Fruit fly (Drosophila melanogaster) whole organism, embryonic: ENCODE results near the gene Rpn11.

Experiments used
- Abd-B ChIP-seq: fragments of 200-800 bp; sonication (Bioruptor generic); optimal IDR thresholded peaks from 2 replicates; lab custom pipeline; 2018; ENCODE audit warnings: missing biosample characterization, mild to moderate bottlenecking, missing genetic modification characterization, moderate library complexity
- Ada2b ChIP-seq: fragments of 200-800 bp; sonication (Bioruptor generic); IDR thresholded peaks from 2 replicates; pipeline ENCODE4 v1.3.6; 2022; ENCODE audit warnings: missing biosample characterization, missing genetic modification characterization
- Atf-2 ChIP-seq: fragments of 200-800 bp; sonication (Bioruptor generic); optimal IDR thresholded peaks from 2 replicates; lab custom pipeline; 2016; ENCODE audit warnings: missing biosample characterization, missing genetic modification characterization
- Atf6 ChIP-seq: fragments of 200-800 bp; sonication (Bioruptor generic); IDR thresholded peaks from 2 replicates; pipeline ENCODE4 v1.3.6; 2022; ENCODE audit warnings: missing biosample characterization, missing genetic modification characterization
- CG12219 ChIP-seq: fragments of 200-800 bp; sonication (Bioruptor generic); optimal IDR thresholded peaks from 3 replicates; lab custom pipeline; 2018; ENCODE audit warnings: missing biosample characterization, mild to moderate bottlenecking, missing genetic modification characterization
- CG12299 ChIP-seq: fragments of 200-800 bp; sonication (Bioruptor generic); optimal IDR thresholded peaks from 2 replicates; lab custom pipeline; 2018; ENCODE audit warnings: missing biosample characterization, mild to moderate bottlenecking, missing genetic modification characterization
- CG1233 ChIP-seq: fragments of 200-800 bp; sonication (Bioruptor generic); optimal IDR thresholded peaks from 4 replicates; lab custom pipeline; 2018; ENCODE audit warnings: missing biosample characterization, mild to moderate bottlenecking, missing genetic modification characterization
- CG14050 ChIP-seq: fragments of 200-800 bp; sonication (Bioruptor generic); IDR thresholded peaks from 3 replicates; pipeline ENCODE4 v1.3.6; 2022; ENCODE audit warnings: missing biosample characterization, missing genetic modification characterization
- CG14965 ChIP-seq: fragments of 200-800 bp; sonication (Bioruptor generic); optimal IDR thresholded peaks from 2 replicates; lab custom pipeline; 2016; ENCODE audit warnings: missing biosample characterization, missing genetic modification characterization, borderline replicate concordance
- CG17802 ChIP-seq: fragments of 200-800 bp; sonication (Bioruptor generic); optimal IDR thresholded peaks from 2 replicates; lab custom pipeline; 2018; ENCODE audit warnings: missing biosample characterization, mild to moderate bottlenecking, missing genetic modification characterization, moderate library complexity
- CG2202 ChIP-seq: fragments of 200-800 bp; sonication (Bioruptor generic); optimal IDR thresholded peaks from 2 replicates; lab custom pipeline; 2018; ENCODE audit warnings: missing biosample characterization, mild to moderate bottlenecking, missing genetic modification characterization
- CG30020 ChIP-seq: fragments of 200-800 bp; optimal IDR thresholded peaks from 2 replicates; lab custom pipeline; 2019; ENCODE audit warnings: missing biosample characterization, mild to moderate bottlenecking, missing genetic modification characterization, moderate library complexity
- CG31388 ChIP-seq: fragments of 200-800 bp; sonication (Bioruptor generic); optimal IDR thresholded peaks from 2 replicates; lab custom pipeline; 2016; ENCODE audit warnings: missing biosample characterization, missing genetic modification characterization
- CG3163 ChIP-seq: fragments of 200-800 bp; sonication (Bioruptor generic); optimal IDR thresholded peaks from 3 replicates; lab custom pipeline; 2016; ENCODE audit warnings: missing biosample characterization, missing genetic modification characterization
- CG34224 ChIP-seq: fragments of 200-800 bp; sonication (Bioruptor generic); IDR thresholded peaks from 3 replicates; pipeline ENCODE4 v1.3.6; 2022; ENCODE audit warnings: missing biosample characterization, missing genetic modification characterization; ENCODE audit not compliant: partially characterized antibody
- CG3726 ChIP-seq: fragments of 200-800 bp; sonication (Bioruptor generic); IDR thresholded peaks from 3 replicates; pipeline ENCODE4, ENCODE4 v1.3.6; 2022; ENCODE audit warnings: missing biosample characterization, missing genetic modification characterization
- CG5953 ChIP-seq: fragments of 200-800 bp; sonication (Bioruptor generic); IDR thresholded peaks from 2 replicates; pipeline ENCODE4 v1.3.6; 2022; ENCODE audit warnings: missing biosample characterization, missing genetic modification characterization
- CG6254 ChIP-seq: fragments of 200-800 bp; sonication (Bioruptor generic); optimal IDR thresholded peaks from 3 replicates; lab custom pipeline; 2017; ENCODE audit warnings: mild to moderate bottlenecking, missing biosample characterization, missing genetic modification reagents, missing genetic modification characterization
- CG7556 ChIP-seq: fragments of 200-800 bp; sonication (Bioruptor generic); optimal IDR thresholded peaks from 2 replicates; lab custom pipeline; 2017; ENCODE audit warnings: missing biosample characterization, mild to moderate bottlenecking, missing genetic modification characterization
- CG7928 ChIP-seq: fragments of 200-800 bp; sonication (Bioruptor generic); optimal IDR thresholded peaks from 2 replicates; lab custom pipeline; 2017; ENCODE audit warnings: missing biosample characterization, mild to moderate bottlenecking, missing genetic modification characterization
- CG8089 ChIP-seq: fragments of 200-800 bp; sonication (Bioruptor generic); optimal IDR thresholded peaks from 3 replicates; lab custom pipeline; 2016; ENCODE audit warnings: missing biosample characterization, missing genetic modification characterization
- Dek ChIP-seq: fragments of 200-800 bp; sonication (Bioruptor generic); optimal IDR thresholded peaks from 3 replicates; lab custom pipeline; 2019; ENCODE audit warnings: missing biosample characterization, mild to moderate bottlenecking, missing genetic modification characterization, moderate library complexity
- Dip3 ChIP-seq: fragments of 200-800 bp; sonication (Bioruptor generic); optimal IDR thresholded peaks from 3 replicates; lab custom pipeline; 2016; ENCODE audit warnings: missing biosample characterization, missing genetic modification characterization
- E2f1 ChIP-seq: fragments of 200-800 bp; sonication (Bioruptor generic); IDR thresholded peaks from 2 replicates; pipeline ENCODE4 v1.3.6; 2022; ENCODE audit warnings: missing biosample characterization, missing genetic modification characterization
- Ets65A ChIP-seq: fragments of 200-800 bp; sonication (Bioruptor generic); peaks from one replicate; lab custom pipeline; 2016; ENCODE audit warnings: missing biosample characterization, missing genetic modification characterization
- HLH3B ChIP-seq: fragments of 200-800 bp; sonication (Bioruptor generic); IDR thresholded peaks from 2 replicates; pipeline ENCODE4 v1.3.6; 2022; ENCODE audit warnings: missing biosample characterization, missing genetic modification characterization
- Hr3 ChIP-seq: fragments of 200-800 bp; sonication (Bioruptor generic); optimal IDR thresholded peaks from 3 replicates; lab custom pipeline; 2016; ENCODE audit warnings: missing biosample characterization, missing genetic modification characterization
- MBD-R2 ChIP-seq: fragments of 200-800 bp; sonication (Bioruptor generic); IDR thresholded peaks from 2 replicates; pipeline ENCODE4 v1.3.6; 2022; ENCODE audit warnings: missing biosample characterization, missing genetic modification characterization
- Side ChIP-seq: fragments of 200-800 bp; sonication (Bioruptor generic); optimal IDR thresholded peaks from 2 replicates; lab custom pipeline; 2016; ENCODE audit warnings: missing biosample characterization, missing genetic modification characterization
- Usf ChIP-seq: fragments of 200-800 bp; sonication (Bioruptor generic); optimal IDR thresholded peaks from 2 replicates; lab custom pipeline; 2017; ENCODE audit warnings: missing genotype, missing biosample characterization, missing genetic modification characterization
- bcd ChIP-seq: fragments of 200-800 bp; sonication (Bioruptor generic); optimal IDR thresholded peaks from 2 replicates; lab custom pipeline; 2017; ENCODE audit warnings: missing biosample characterization, mild to moderate bottlenecking, missing genetic modification characterization
- chm ChIP-seq: fragments of 200-800 bp; sonication (Bioruptor generic); IDR thresholded peaks from 2 replicates; pipeline ENCODE4 v1.3.6; 2022; ENCODE audit warnings: missing biosample characterization, missing genetic modification characterization
- dysf ChIP-seq: fragments of 200-800 bp; sonication (Bioruptor generic); IDR thresholded peaks from 3 replicates; pipeline ENCODE4 v1.3.6; 2022; ENCODE audit warnings: missing biosample characterization, missing genetic modification characterization
- emc ChIP-seq: fragments of 200-800 bp; sonication (Bioruptor generic); optimal IDR thresholded peaks from 2 replicates; lab custom pipeline; 2016; ENCODE audit warnings: missing biosample characterization, missing genetic modification characterization
- esg ChIP-seq: fragments of 200-800 bp; sonication (Bioruptor generic); conservative IDR thresholded peaks from 2 replicates; pipeline ENCODE4 v1.3.6; 2022; ENCODE audit warnings: missing biosample characterization, missing genetic modification characterization
- fd64A ChIP-seq: fragments of 200-800 bp; sonication (Bioruptor generic); optimal IDR thresholded peaks from 3 replicates; lab custom pipeline; 2018; ENCODE audit warnings: missing biosample characterization, mild to moderate bottlenecking, missing genetic modification characterization
- fru ChIP-seq: fragments of >200 bp; optimal IDR thresholded peaks from 2 replicates; lab custom pipeline; 2017
- gce ChIP-seq: fragments of 200-800 bp; sonication (Bioruptor generic); IDR thresholded peaks from 3 replicates; pipeline ENCODE4 v1.3.6; 2022; ENCODE audit warnings: missing biosample characterization, missing genetic modification characterization
- her ChIP-seq: fragments of 200-800 bp; sonication (Bioruptor generic); optimal IDR thresholded peaks from 2 replicates; lab custom pipeline; 2016; ENCODE audit warnings: missing biosample characterization, missing genetic modification characterization
- lola ChIP-seq, 3 experiments: fragments of >200 bp in 2 of 3; fragments of 200-800 bp in 1 of 3; sonication (Bioruptor generic) in 1 of 3; optimal IDR thresholded peaks; 2 replicates each; lab custom pipeline; 2017 to 2019; ENCODE audit warnings: missing biosample characterization in 3 of 3, missing genetic modification characterization in 3 of 3, mild to moderate bottlenecking in 1 of 3, moderate library complexity in 1 of 3
- luna ChIP-seq: fragments of 200-800 bp; sonication (Bioruptor generic); optimal IDR thresholded peaks from 2 replicates; lab custom pipeline; 2016; ENCODE audit warnings: missing biosample characterization, missing genetic modification characterization
- maf-S ChIP-seq: fragments of 200-800 bp; sonication (Bioruptor generic); optimal IDR thresholded peaks from 2 replicates; lab custom pipeline; 2016; ENCODE audit warnings: missing biosample characterization, missing genetic modification characterization
- nerfin-2 ChIP-seq: fragments of 200-800 bp; sonication (Bioruptor generic); IDR thresholded peaks from 2 replicates; pipeline ENCODE4 v1.3.6; 2022; ENCODE audit warnings: missing biosample characterization, missing genetic modification characterization; ENCODE audit not compliant: partially characterized antibody
- sens ChIP-seq: fragments of 200-800 bp; sonication (Bioruptor generic); peaks from one replicate; lab custom pipeline; 2016; ENCODE audit warnings: missing biosample characterization, missing genetic modification characterization
- sens-2 ChIP-seq: fragments of 200-800 bp; sonication (Bioruptor generic); IDR thresholded peaks from 2 replicates; pipeline ENCODE4 v1.3.6; 2022; ENCODE audit warnings: missing biosample characterization, missing genetic modification characterization
- seq ChIP-seq: fragments of 200-800 bp; sonication (Bioruptor generic); IDR thresholded peaks from 2 replicates; pipeline ENCODE4 v1.3.6; 2022; ENCODE audit warnings: missing biosample characterization, missing genetic modification characterization
- sim ChIP-seq: fragments of 200-800 bp; sonication (Bioruptor generic); IDR thresholded peaks from 2 replicates; pipeline ENCODE4 v1.3.6; 2022; ENCODE audit warnings: missing biosample characterization, missing genetic modification characterization
- sna ChIP-seq: fragments of 200-800 bp; sonication (Bioruptor generic); IDR thresholded peaks from 2 replicates; pipeline ENCODE4 v1.3.6; 2022; ENCODE audit warnings: missing biosample characterization, missing genetic modification characterization; ENCODE audit not compliant: partially characterized antibody
- tap ChIP-seq: fragments of 200-800 bp; optimal IDR thresholded peaks from 3 replicates; lab custom pipeline; 2019; ENCODE audit warnings: missing biosample characterization, mild to moderate bottlenecking, missing genetic modification characterization, moderate library complexity
- tin ChIP-seq: fragments of 200-800 bp; sonication (Bioruptor generic); optimal IDR thresholded peaks from 3 replicates; lab custom pipeline; 2016; ENCODE audit warnings: missing biosample characterization, missing genetic modification characterization
- unc-4 ChIP-seq: fragments of 200-800 bp; sonication (Bioruptor generic); IDR thresholded peaks from 2 replicates; pipeline ENCODE4 v1.3.6; 2022; ENCODE audit warnings: missing biosample characterization, missing genetic modification characterization; ENCODE audit not compliant: partially characterized antibody

Rpn11 gene

dm6 chr2L:5009306-5010030, 50.1 kb downstream of the Rpn11 start, which contains the start of gene Rtnl1 (continued):
- TF ChIP-seq CG34224 (peak; percentile 90), CG30020 (tag; lab: Kevin White, UChicago) (peak; percentile 22), Atf-2 (GFP tag; lab: Kevin White, UChicago) (peak; percentile 9), Atf6 (GFP tag; lab: Robert Waterston, UW) (no peak), her (GFP tag; lab: Kevin White, UChicago) (peak; percentile 32), unc-4 (peak; percentile 94), CG3163 (GFP tag; lab: Kevin White, UChicago) (no peak), sna (peak; percentile 82), nerfin-2 (GFP tag; lab: Robert Waterston, UW) (peak; percentile 42; the same call in 1 of the 2 replicates), CG7556 (GFP tag; lab: Kevin White, UChicago) (peak; percentile 8), CG2202 (no peak), CG1233 (GFP tag; lab: Kevin White, UChicago) (no peak), CG5953 (GFP tag; lab: Robert Waterston, UW) (no peak), tin (GFP tag; lab: Kevin White, UChicago) (no peak), tap (tag; lab: Kevin White, UChicago) (no peak), CG12219 (GFP tag; lab: Kevin White, UChicago) (no peak), Ada2b (no peak), Usf (GFP tag; lab: Kevin White, UChicago) (no peak), CG7928 (peak; percentile 49), emc (GFP tag; lab: Kevin White, UChicago) (no peak), fd64A (GFP tag; lab: Kevin White, UChicago) (no peak), Abd-B (GFP tag; lab: Kevin White, UChicago) (peak; percentile 67), HLH3B (GFP tag; lab: Robert Waterston, UW) (no peak), Dek (tag; lab: Kevin White, UChicago) (peak; percentile 57), sim (GFP tag; lab: Robert Waterston, UW) (no peak), sens (GFP tag; lab: Kevin White, UChicago) (peak; percentile 85), CG8089 (no peak), CG17802 (no peak), E2f1 (GFP tag; lab: Robert Waterston, UW) (no peak), gce (no peak), maf-S (GFP tag; lab: Kevin White, UChicago) (peak; percentile 2), luna (GFP tag; lab: Kevin White, UChicago) (peak; percentile 45), Hr3 (GFP tag; lab: Kevin White, UChicago) (no peak), CG31388 (GFP tag; lab: Kevin White, UChicago) (no peak), sens-2 (no peak), dysf (GFP tag; lab: Robert Waterston, UW) (0 out of 3 replicates have a peak, but pooled peaks have one; percentile 12), CG6254 (GFP tag; lab: Kevin White, UChicago) (no peak), fru (lab: Kevin White, UChicago) (no peak), chm (peak; percentile 48; the same call in 1 of the 2 replicates), Dip3 (GFP tag; lab: Kevin White, UChicago) (peak; percentile 11), lola (GFP tag; optimal IDR thresholded peaks at IDR 0.05; lab: Kevin White, UChicago) (no peak), Ets65A (GFP tag; lab: Kevin White, UChicago) (peak; percentile 42), Side (GFP tag; lab: Kevin White, UChicago) (peak; percentile 3), seq (no peak), CG3726 (GFP tag; lab: Robert Waterston, UW) (no peak), CG14050 (GFP tag; lab: Robert Waterston, UW) (no peak), bcd (GFP tag; lab: Kevin White, UChicago) (no peak), CG14965 (no peak), esg (GFP tag; lab: Robert Waterston, UW) (no peak), MBD-R2 (peak; percentile 80), CG12299 (peak; percentile 19)
